Worm (Caenorhabditis elegans) whole organism, young adult: ENCODE data around the gene chch-3.

Source experiments
- F22D6.2 ChIP-seq: sonication (generic microtip); optimal IDR thresholded peaks from 2 replicates; lab custom pipeline; 2016; ENCODE audit warnings: mild to moderate bottlenecking, missing genetic modification characterization, missing compliant biosample characterization
- F49E8.2 ChIP-seq: sonication (generic microtip); optimal IDR thresholded peaks from 3 replicates; lab custom pipeline; 2017; ENCODE audit warnings: missing genetic modification characterization, mild to moderate bottlenecking, missing compliant biosample characterization, antibody characterized with exemption, moderate library complexity; ENCODE audit not compliant: insufficient read depth
- T26A5.8 ChIP-seq: sonication (generic microtip); optimal IDR thresholded peaks from 2 replicates; lab custom pipeline; 2016; ENCODE audit warnings: missing genetic modification characterization, missing compliant biosample characterization
- aptf-2 ChIP-seq: fragments of 200-800 bp; sonication (Bioruptor generic); conservative IDR thresholded peaks from 2 replicates; pipeline ENCODE4 v1.3.6; 2022; ENCODE audit warnings: missing genetic modification reagents, missing genetic modification characterization, missing compliant biosample characterization
- bed-2 ChIP-seq: fragments of 200-800 bp; sonication (Bioruptor generic); IDR thresholded peaks from 2 replicates; pipeline ENCODE4 v1.3.6; 2022; ENCODE audit warnings: missing genetic modification reagents, missing genetic modification characterization, missing compliant biosample characterization
- ccch-3 ChIP-seq: fragments of 200-800 bp; sonication (Bioruptor generic); optimal IDR thresholded peaks from 2 replicates; lab custom pipeline; 2018; ENCODE audit warnings: mild to moderate bottlenecking, missing genetic modification characterization, missing compliant biosample characterization
- ceh-40 ChIP-seq: fragments of 200-800 bp; sonication (Bioruptor generic); IDR thresholded peaks from 2 replicates; pipeline ENCODE4 v1.3.6; 2022; ENCODE audit warnings: missing genetic modification characterization, missing compliant biosample characterization
- die-1 ChIP-seq: sonication (generic microtip); optimal IDR thresholded peaks from 2 replicates; lab custom pipeline; 2016; ENCODE audit warnings: missing genotype, mild to moderate bottlenecking, missing genetic modification characterization, missing compliant biosample characterization
- dox-1 ChIP-seq: fragments of 200-800 bp; sonication (Bioruptor generic); IDR thresholded peaks from 2 replicates; pipeline ENCODE4 v1.3.6; 2022; ENCODE audit warnings: missing genetic modification reagents, missing genetic modification characterization, missing compliant biosample characterization
- egl-44 ChIP-seq: fragments of 200-800 bp; sonication (Bioruptor generic); IDR thresholded peaks from 2 replicates; pipeline ENCODE4 v1.3.6; 2022; ENCODE audit warnings: missing genetic modification reagents, missing genetic modification characterization, missing compliant biosample characterization
- fkh-3 ChIP-seq: sonication (generic microtip); optimal IDR thresholded peaks from 2 replicates; lab custom pipeline; 2016; ENCODE audit warnings: mild to moderate bottlenecking, missing genetic modification characterization, missing compliant biosample characterization
- him-1 ChIP-seq: sonication (generic microtip); optimal IDR thresholded peaks from 2 replicates; lab custom pipeline; 2016; ENCODE audit warnings: missing genotype, missing genetic modification reagents, missing genetic modification characterization, missing compliant biosample characterization
- hlh-26 ChIP-seq: fragments of 200-800 bp; sonication (Bioruptor generic); conservative IDR thresholded peaks from 2 replicates; pipeline ENCODE4 v1.3.6; 2022; ENCODE audit warnings: missing genetic modification reagents, missing genetic modification characterization, missing compliant biosample characterization
- lin-40 ChIP-seq: sonication (generic microtip); optimal IDR thresholded peaks from 2 replicates; lab custom pipeline; 2016; ENCODE audit warnings: missing genetic modification characterization, mild to moderate bottlenecking, missing compliant biosample characterization, missing genotype, missing genetic modification reagents
- lsl-1 ChIP-seq: fragments of 200-800 bp; sonication (Bioruptor generic); optimal IDR thresholded peaks from 2 replicates; lab custom pipeline; 2018; ENCODE audit warnings: mild to moderate bottlenecking, missing genetic modification characterization, moderate library complexity, missing compliant biosample characterization
- madf-6 ChIP-seq: fragments of 200-800 bp; sonication (Bioruptor generic); IDR thresholded peaks from 2 replicates; pipeline ENCODE4 v1.3.6; 2022; ENCODE audit warnings: missing genetic modification reagents, missing genetic modification characterization, missing compliant biosample characterization
- mel-28 ChIP-seq: sonication (generic microtip); optimal IDR thresholded peaks from 2 replicates; lab custom pipeline; 2016; ENCODE audit warnings: borderline replicate concordance, mild to moderate bottlenecking, missing genetic modification characterization, missing compliant biosample characterization
- nfya-1 ChIP-seq: sonication (generic microtip); optimal IDR thresholded peaks from 2 replicates; lab custom pipeline; 2017; ENCODE audit warnings: antibody characterized with exemption, missing compliant biosample characterization, missing genetic modification characterization, borderline replicate concordance; ENCODE audit not compliant: insufficient read depth
- nfya-2 ChIP-seq: fragments of 200-800 bp; sonication (Bioruptor generic); IDR thresholded peaks from 2 replicates; pipeline ENCODE4 v1.3.6; 2022; ENCODE audit warnings: missing genetic modification reagents, missing genetic modification characterization, missing compliant biosample characterization
- nhr-80 ChIP-seq: sonication (generic microtip); optimal IDR thresholded peaks from 2 replicates; lab custom pipeline; 2016; ENCODE audit warnings: missing genetic modification characterization, missing compliant biosample characterization
- nhr-90 ChIP-seq: sonication (generic microtip); optimal IDR thresholded peaks from 2 replicates; lab custom pipeline; 2016; ENCODE audit warnings: missing genotype, mild to moderate bottlenecking, missing genetic modification characterization, missing compliant biosample characterization
- pha-4 ChIP-seq: fragments of 150-350 bp; sonication (generic microtip); optimal IDR thresholded peaks from 2 replicates; lab custom pipeline; 2014; ENCODE audit warnings: missing biosample characterization, missing genetic modification reagents, missing genetic modification characterization
- rec-8 ChIP-seq, 2 experiments: sonication (generic microtip); optimal IDR thresholded peaks; 2 replicates each; lab custom pipeline; 2016; ENCODE audit warnings: mild to moderate bottlenecking in 2 of 2, missing genetic modification characterization in 2 of 2, missing genetic modification reagents in 2 of 2, missing genotype in 2 of 2, missing biosample characterization in 1 of 2, missing compliant biosample characterization in 1 of 2, moderate library complexity in 1 of 2
- sea-2 ChIP-seq: fragments of 200-800 bp; sonication (Bioruptor generic); IDR thresholded peaks from 2 replicates; pipeline ENCODE4 v1.3.6; 2022; ENCODE audit warnings: missing genetic modification characterization, missing compliant biosample characterization
- snpc-4 ChIP-seq, 5 experiments: fragments of 150-350 bp in 1 of 5; sonication (generic microtip) in 4 of 5; optimal IDR thresholded peaks; 2 replicates each; lab custom pipeline; 2014 to 2018; ENCODE audit warnings: missing genetic modification characterization in 5 of 5, missing biosample characterization in 3 of 5, antibody characterized with exemption in 2 of 5, mild to moderate bottlenecking in 2 of 5, missing compliant biosample characterization in 2 of 5, missing genotype in 2 of 5, moderate library complexity in 2 of 5, missing genetic modification reagents in 1 of 5
- sptf-2 ChIP-seq: fragments of 200-800 bp; sonication (Bioruptor generic); optimal IDR thresholded peaks from 2 replicates; lab custom pipeline; 2018; ENCODE audit warnings: mild to moderate bottlenecking, missing genetic modification characterization, missing compliant biosample characterization
- tbx-9 ChIP-seq: sonication (generic microtip); optimal IDR thresholded peaks from 2 replicates; lab custom pipeline; 2016; ENCODE audit warnings: borderline replicate concordance, missing genetic modification characterization, inconsistent platforms, missing compliant biosample characterization
- unc-62 ChIP-seq: fragments of 150-350 bp; optimal IDR thresholded peaks from 2 replicates; lab custom pipeline; 2014; ENCODE audit warnings: missing biosample characterization, missing genetic modification reagents, missing genetic modification characterization
- ztf-26 ChIP-seq: sonication (generic microtip); optimal IDR thresholded peaks from 2 replicates; lab custom pipeline; 2017; ENCODE audit warnings: missing genetic modification characterization, missing compliant biosample characterization

The chch-3 gene

DNA sequence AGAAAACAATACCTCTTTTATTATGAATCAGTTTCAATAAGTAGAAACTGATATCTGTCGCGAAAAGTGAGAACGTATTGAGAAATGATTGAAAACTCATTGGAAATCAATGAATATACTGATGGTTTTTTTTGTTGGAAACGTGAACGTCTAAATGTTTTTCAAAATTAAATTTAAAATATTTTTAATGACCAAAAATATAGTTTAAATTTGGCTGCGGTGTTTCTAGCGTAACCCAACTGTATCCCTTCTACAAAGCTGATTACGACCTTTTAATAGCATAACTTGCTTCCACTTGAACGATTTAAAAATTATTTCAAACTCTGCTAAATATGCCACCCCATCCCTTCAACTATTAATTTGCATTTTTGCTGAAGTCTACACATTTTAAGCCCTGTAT lies 5.3 kb upstream of the chch-3 start, which contains the start of gene M176.9:
M176.9 (minus strand) TSS at position 101 of the 400 bp plus-strand sequence.
- no peak for TF ChIP-seq nfya-1 (tag; lab: Kevin White, UChicago)
- TF ChIP-seq ztf-26 (tag; lab: Kevin White, UChicago) = no peak
- no peak for TF ChIP-seq aptf-2
- TF ChIP-seq pha-4 (tag; lab: Kevin White, UChicago) = no peak
- TF ChIP-seq sea-2 (GFP tag; lab: Robert Waterston, UW) = no peak

DNA sequence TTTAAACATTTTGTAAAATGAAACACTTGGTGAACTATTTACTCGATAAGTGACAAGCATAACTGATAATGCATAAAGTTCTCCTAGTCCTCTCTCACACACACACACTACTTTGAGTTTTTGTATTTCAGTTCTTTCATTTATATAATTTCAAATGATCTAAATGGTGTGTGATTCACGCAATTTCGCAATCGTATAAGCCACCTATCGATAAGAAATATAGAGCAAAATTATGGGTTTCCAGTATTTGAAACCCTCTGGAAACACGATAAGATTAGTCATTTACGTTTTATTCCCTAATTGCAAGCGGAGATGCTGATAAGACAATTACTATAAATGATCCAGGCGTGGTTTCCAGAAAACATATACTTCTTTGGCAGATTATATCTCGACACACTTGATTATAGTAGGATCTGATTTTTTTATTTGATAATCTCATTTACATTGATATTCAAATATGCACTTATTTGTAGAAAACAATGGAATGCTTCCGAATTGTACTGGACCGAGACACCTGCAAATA lies 4.7 kb upstream of the chch-3 start, which contains the start of gene arrd-3:
arrd-3 (plus strand) TSS at position 473 of the 523 bp plus-strand sequence.
- no peak for TF ChIP-seq die-1
- no peak for TF ChIP-seq lsl-1
- no peak for TF ChIP-seq bed-2 (GFP tag; lab: Robert Waterston, UW)
- TF ChIP-seq nhr-90 (tag; lab: Kevin White, UChicago) = no peak
- TF ChIP-seq sptf-2 (GFP tag; lab: Kevin White, UChicago) = no peak
- peak; percentile 49 for TF ChIP-seq nhr-80

- TF ChIP-seq fkh-3 (tag; lab: Kevin White, UChicago) = no peak
- peak; percentile 53 for TF ChIP-seq nhr-80
- no peak for TF ChIP-seq rec-8 (tag; optimal IDR thresholded peaks at IDR 0.05; lab: Kevin White, UChicago)
Measured at ce11 chrII:9418065-9418567, 1.3 kb downstream of the chch-3 start, which contains the start of the genes M176.4 and M176.16. M176.4 (plus strand) TSS chrII:9418365. M176.16 (plus strand) TSS chrII:9418517.

ce11 chrII:9418843-9419532 lies 2.2 kb downstream of the chch-3 start:
- TF ChIP-seq mel-28 (tag; lab: Kevin White, UChicago) = no peak
- TF ChIP-seq nhr-90 (tag; lab: Kevin White, UChicago) = no peak
- peak; percentile 28 for TF ChIP-seq nhr-80
- no peak for TF ChIP-seq unc-62 (GFP tag; lab: Kevin White, UChicago)
- TF ChIP-seq tbx-9 (tag; lab: Kevin White, UChicago) = no peak
- TF ChIP-seq snpc-4 (GFP tag; optimal IDR thresholded peaks at IDR 0.05; lab: Kevin White, UChicago) = no peak
- no peak for TF ChIP-seq snpc-4 (tag; optimal IDR thresholded peaks at IDR 0.05; lab: Kevin White, UChicago)

- TF ChIP-seq egl-44 (no peak), F49E8.2 (tag; lab: Kevin White, UChicago) (no peak)
- TF ChIP-seq, all 124 proteins: peak for 0
Measured at ce11 chrII:9421969-9422368, 5.2 kb downstream of the chch-3 start, which contains the start of gene M176.11. M176.11 (plus strand) TSS chrII:9422269.

DNA sequence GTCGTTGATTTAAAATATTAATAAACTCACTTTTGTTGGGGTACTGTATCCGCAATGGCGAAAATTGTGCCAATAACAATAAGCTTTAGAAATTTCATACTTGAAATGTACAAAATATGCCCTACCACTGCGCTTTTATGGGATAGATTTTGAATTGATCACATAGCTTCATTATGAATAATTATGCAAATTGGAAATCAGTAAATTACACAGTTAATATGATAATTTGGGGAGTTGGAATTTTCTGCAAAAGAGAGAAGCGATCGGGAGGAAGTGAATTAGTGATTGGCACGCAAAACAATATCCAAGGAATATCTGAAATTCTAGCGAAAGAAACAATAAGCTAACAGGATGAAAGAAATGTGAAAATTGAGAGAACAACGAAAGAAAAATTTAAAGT lies 9.3 kb downstream of the chch-3 start, which contains the start of gene M176.10:
M176.10 (minus strand) TSS at position 101 of the 400 bp plus-strand sequence.
- TF ChIP-seq madf-6 (GFP tag; lab: Robert Waterston, UW) (no peak), hlh-26 (GFP tag; lab: Robert Waterston, UW) (no peak), ceh-40 (GFP tag; lab: Robert Waterston, UW) (no peak), nfya-2 (no peak), dox-1 (no peak), T26A5.8 (no peak), him-1 (tag; lab: Kevin White, UChicago) (no peak), lin-40 (tag; lab: Kevin White, UChicago) (no peak), F22D6.2 (tag; lab: Kevin White, UChicago) (no peak), ccch-3 (GFP tag; lab: Kevin White, UChicago) (no peak)
- TF ChIP-seq, all 124 proteins: peak for 0
